Fruit fly (Drosophila melanogaster) Kc167 (cell line): Measurements from ENCODE around the gene mthl11.

Experiments
- Myc ChIP-seq: fragments of >200 bp; optimal IDR thresholded peaks from 2 replicates; lab custom pipeline; 2017; ENCODE audit warnings: missing external identifiers
- Sin3A ChIP-seq: fragments of >200 bp; optimal IDR thresholded peaks from 2 replicates; lab custom pipeline; 2018; ENCODE audit warnings: missing external identifiers
- h ChIP-seq: fragments of >200 bp; optimal IDR thresholded peaks from 3 replicates; lab custom pipeline; 2018; ENCODE audit warnings: missing external identifiers
- insv ChIP-seq: fragments of >200 bp; optimal IDR thresholded peaks from 3 replicates; lab custom pipeline; 2018; ENCODE audit warnings: missing external identifiers
- psq ChIP-seq: fragments of >200 bp; optimal IDR thresholded peaks from 2 replicates; lab custom pipeline; 2017; ENCODE audit warnings: missing external identifiers
- ttk ChIP-seq: sonication (Bioruptor generic); optimal IDR thresholded peaks from 2 replicates; lab custom pipeline; 2017; ENCODE audit warnings: missing external identifiers

mthl11 gene

DNA sequence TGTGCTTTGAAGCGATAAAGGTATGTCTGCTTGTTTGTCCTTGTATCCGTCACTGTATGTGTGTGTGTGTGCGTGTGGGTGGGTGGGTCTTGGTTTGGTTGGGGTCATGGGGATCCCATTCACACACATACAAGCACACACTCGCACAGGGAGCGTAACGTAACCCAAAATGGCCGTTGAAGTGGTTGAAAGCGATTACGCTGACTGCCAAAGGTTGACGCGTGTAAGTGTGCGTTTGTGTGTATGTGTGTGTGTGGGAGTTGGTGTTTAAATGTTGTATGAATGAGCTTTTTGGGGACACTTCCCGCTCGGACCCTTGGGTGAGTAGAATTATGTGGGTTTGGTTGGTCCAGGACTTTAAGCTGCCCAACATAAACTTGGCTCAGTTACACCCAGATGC is 20.3 kb downstream of the mthl11 start:
- TF ChIP-seq insv = no peak
- no peak for TF ChIP-seq Sin3A (lab: Kevin White, UChicago)
- TF ChIP-seq psq (lab: Kevin White, UChicago) = no peak

dm6 chr3R:10428324-10428723 is 27.5 kb downstream of the mthl11 start, which contains the start of gene CG46270:
Gene CG46270 (minus strand): TSS chr3R:10428424.
- no peak for TF ChIP-seq psq (lab: Kevin White, UChicago)
- no peak for TF ChIP-seq Sin3A (lab: Kevin White, UChicago)
- no peak for TF ChIP-seq Myc (lab: Kevin White, UChicago)
- TF ChIP-seq ttk (lab: Kevin White, UChicago) = no peak
- TF ChIP-seq h (lab: Kevin White, UChicago) = no peak
- no peak for TF ChIP-seq insv

- TF ChIP-seq Myc (lab: Kevin White, UChicago) (no peak), Sin3A (lab: Kevin White, UChicago) (no peak), insv (no peak), psq (lab: Kevin White, UChicago) (no peak), ttk (lab: Kevin White, UChicago) (no peak), h (lab: Kevin White, UChicago) (no peak)
Measured at dm6 chr3R:10431089-10431488, 30.3 kb downstream of the mthl11 start.

dm6 chr3R:10433408-10433980 is 32.7 kb downstream of the mthl11 start:
- no peak for TF ChIP-seq psq (lab: Kevin White, UChicago)

dm6 chr3R:10434489-10434888 is 33.7 kb downstream of the mthl11 start, which contains the start of gene Cyp12e1:
Gene Cyp12e1 (plus strand): TSS chr3R:10434789.
- TF ChIP-seq psq (lab: Kevin White, UChicago) (no peak), Sin3A (lab: Kevin White, UChicago) (no peak), ttk (lab: Kevin White, UChicago) (no peak), insv (no peak), h (lab: Kevin White, UChicago) (no peak), Myc (lab: Kevin White, UChicago) (no peak)

DNA sequence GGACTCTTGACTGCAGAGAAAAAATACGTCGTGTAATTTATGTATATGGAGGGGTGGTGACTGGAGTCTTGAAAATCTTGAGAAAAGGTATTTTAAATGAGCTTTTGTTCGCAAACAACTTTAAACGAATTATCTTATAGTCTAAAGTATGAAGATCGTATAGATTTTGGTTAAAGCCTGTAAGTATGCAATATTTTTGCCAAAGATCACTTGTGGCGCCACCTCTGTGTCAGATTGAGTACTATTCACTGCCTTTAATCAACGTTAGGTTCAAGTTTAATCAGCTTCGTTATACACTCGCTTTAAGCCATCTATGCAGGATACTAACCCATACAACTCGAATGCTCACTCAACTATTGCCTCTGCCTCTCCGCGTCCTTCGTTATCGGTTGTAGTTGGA is 36.2 kb downstream of the mthl11 start:
- TF ChIP-seq Sin3A (lab: Kevin White, UChicago) = no peak
- no peak for TF ChIP-seq insv
- TF ChIP-seq Myc (lab: Kevin White, UChicago) = no peak
- no peak for TF ChIP-seq psq (lab: Kevin White, UChicago)
- no peak for TF ChIP-seq ttk (lab: Kevin White, UChicago)
- no peak for TF ChIP-seq h (lab: Kevin White, UChicago)

DNA sequence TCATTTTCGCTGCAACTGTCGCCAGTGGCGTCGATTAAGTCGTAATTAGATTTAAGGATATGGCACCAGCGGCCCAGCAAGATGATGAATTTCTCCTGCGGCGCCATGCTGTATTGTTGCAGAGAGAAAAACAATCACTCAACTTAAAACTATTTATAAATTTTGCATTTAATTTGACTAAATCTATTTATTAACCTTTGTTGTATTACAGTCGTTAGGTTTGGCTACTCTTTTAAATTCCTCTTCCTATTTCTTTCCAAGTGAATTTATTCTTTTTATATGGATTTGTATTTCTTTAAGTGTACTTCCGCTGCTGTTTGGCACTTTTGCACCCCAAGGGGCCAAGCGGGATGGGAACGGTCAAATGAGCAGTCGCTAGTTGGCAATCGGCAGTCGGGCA is 48.1 kb downstream of the mthl11 start:
- no peak for TF ChIP-seq Sin3A (lab: Kevin White, UChicago)
- TF ChIP-seq ttk (lab: Kevin White, UChicago) = no peak
- no peak for TF ChIP-seq Myc (lab: Kevin White, UChicago)
- TF ChIP-seq psq (lab: Kevin White, UChicago) = no peak
- no peak for TF ChIP-seq h (lab: Kevin White, UChicago)
- TF ChIP-seq insv = no peak
